Fruit fly (Drosophila melanogaster): ENCODE data around the gene bib.

dm6 chr2L:10033410-10033809, 49.0 kb downstream of the bib start:
- TF ChIP-seq CG12605 (GFP tag; IDR thresholded peaks at IDR 0.05): no peak
- TF ChIP-seq CG8159 (tag; optimal IDR thresholded peaks at IDR 0.05): no peak
- no peak for TF ChIP-seq gl (tag; optimal IDR thresholded peaks at IDR 0.05)
- no peak for TF ChIP-seq CG9948 (tag; optimal IDR thresholded peaks at IDR 0.05)
- no peak for TF ChIP-seq CG10348 (GFP tag; IDR thresholded peaks at IDR 0.05)
- TF ChIP-seq Snoo (tag; optimal IDR thresholded peaks at IDR 0.05): no peak
